Worm (Caenorhabditis elegans) whole organism, midembryonic: ENCODE results near the gene ntp-1.

Experiments used
- T22C8.4 ChIP-seq: fragments of 200-800 bp; sonication (Bioruptor generic); IDR thresholded peaks from 2 replicates; pipeline ENCODE4 v1.3.6; 2022; ENCODE audit warnings: missing genetic modification characterization, missing compliant biosample characterization
- cog-1 ChIP-seq: sonication (generic microtip); optimal IDR thresholded peaks from 2 replicates; lab custom pipeline; 2016; ENCODE audit warnings: missing genetic modification characterization, missing compliant biosample characterization
- flt-1 ChIP-seq: fragments of 200-800 bp; sonication (Bioruptor generic); IDR thresholded peaks from 2 replicates; pipeline ENCODE4 v1.3.6; 2022; ENCODE audit warnings: missing genetic modification characterization, missing compliant biosample characterization
- med-1 ChIP-seq: sonication (generic microtip); optimal IDR thresholded peaks from 2 replicates; lab custom pipeline; 2017; ENCODE audit warnings: missing genetic modification characterization, mild to moderate bottlenecking, missing compliant biosample characterization, antibody characterized with exemption, missing genetic modification reagents; ENCODE audit not compliant: insufficient read depth
- ref-1 ChIP-seq: fragments of 200-800 bp; sonication (Bioruptor generic); conservative IDR thresholded peaks from 2 replicates; pipeline ENCODE4 v1.3.6; 2022; ENCODE audit warnings: missing genetic modification reagents, missing genetic modification characterization, missing compliant biosample characterization
- tab-1 ChIP-seq: fragments of 200-800 bp; sonication (Bioruptor generic); IDR thresholded peaks from 2 replicates; pipeline ENCODE4 v1.3.6; 2022; ENCODE audit warnings: missing genetic modification characterization, missing compliant biosample characterization
- ztf-23 ChIP-seq: fragments of 200-800 bp; sonication (Bioruptor generic); IDR thresholded peaks from 2 replicates; pipeline ENCODE4 v1.3.6; 2022; ENCODE audit warnings: missing genetic modification reagents, missing genetic modification characterization, missing compliant biosample characterization
- ztf-29 ChIP-seq: fragments of 200-800 bp; sonication (Bioruptor generic); IDR thresholded peaks from 2 replicates; pipeline ENCODE4 v1.3.6; 2022; ENCODE audit warnings: missing genetic modification reagents, missing genetic modification characterization, missing compliant biosample characterization

DNA sequence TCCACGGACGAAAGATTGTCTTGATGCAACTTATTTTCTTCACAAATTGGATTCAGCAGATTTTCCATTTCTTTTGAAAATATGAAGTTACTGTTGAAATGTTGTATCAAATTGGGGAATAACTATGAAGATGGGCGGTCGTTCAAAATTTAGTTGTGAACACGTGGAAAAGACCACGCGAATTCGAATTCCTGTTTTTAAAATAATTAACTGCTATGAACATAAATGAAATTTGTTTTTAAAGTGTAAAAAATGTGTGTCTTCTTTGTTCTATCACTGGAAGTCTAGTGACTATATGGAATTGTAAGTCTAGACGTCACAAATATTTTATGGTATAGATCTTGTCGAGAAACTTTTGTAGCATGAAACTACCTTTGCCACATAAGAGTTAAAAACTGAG is 43.8 kb upstream of the ntp-1 start, which contains the start of gene C06A6.7:
- TF ChIP-seq T22C8.4 (GFP tag; lab: Robert Waterston, UW) (no peak), flt-1 (no peak), med-1 (GFP tag; lab: Kevin White, UChicago) (no peak), tab-1 (GFP tag; lab: Robert Waterston, UW) (no peak), ztf-23 (no peak), ref-1 (GFP tag; lab: Robert Waterston, UW) (no peak), ztf-29 (GFP tag; lab: Robert Waterston, UW) (no peak), cog-1 (tag; lab: Kevin White, UChicago) (no peak)
